Worm (Caenorhabditis elegans) whole organism, L3 larva: ENCODE data around the gene T07C4.3.

ENCODE experiments used
- ZK546.5 ChIP-seq: sonication (generic microtip); optimal IDR thresholded peaks from 2 replicates; lab custom pipeline; 2017; ENCODE audit warnings: missing biosample characterization, missing genetic modification characterization
- aly-2 ChIP-seq: fragments of 150-350 bp; optimal IDR thresholded peaks from 2 replicates; lab custom pipeline; 2014; ENCODE audit warnings: missing biosample characterization, missing genetic modification characterization
- ama-1 ChIP-seq: fragments of 150-350 bp; optimal IDR thresholded peaks from 2 replicates; lab custom pipeline; 2018
- ceh-16 ChIP-seq: sonication (generic microtip); optimal IDR thresholded peaks from 2 replicates; lab custom pipeline; 2017; ENCODE audit warnings: missing biosample characterization, missing genetic modification characterization
- ceh-82 ChIP-seq: fragments of 150-350 bp; optimal IDR thresholded peaks from 2 replicates; lab custom pipeline; 2014; ENCODE audit warnings: missing biosample characterization, missing genetic modification characterization
- daf-12 ChIP-seq: fragments of 150-350 bp; optimal IDR thresholded peaks from 2 replicates; lab custom pipeline; 2014; ENCODE audit warnings: missing biosample characterization, missing genetic modification reagents, missing genetic modification characterization
- egl-27 ChIP-seq: sonication (generic microtip); optimal IDR thresholded peaks from 4 replicates; lab custom pipeline; 2017; ENCODE audit warnings: missing biosample characterization, missing genetic modification reagents, missing genetic modification characterization
- egl-5 ChIP-seq: fragments of 150-350 bp; optimal IDR thresholded peaks from 2 replicates; lab custom pipeline; 2017; ENCODE audit warnings: missing biosample characterization, missing genetic modification reagents, missing genetic modification characterization, inconsistent platforms
- elt-2 ChIP-seq: sonication (generic microtip); optimal IDR thresholded peaks from 2 replicates; lab custom pipeline; 2016; ENCODE audit warnings: missing genetic modification reagents, mild to moderate bottlenecking, missing genetic modification characterization, missing compliant biosample characterization
- elt-3 ChIP-seq, 3 experiments: fragments of 150-350 bp in 1 of 3; sonication (generic microtip) in 2 of 3; optimal IDR thresholded peaks; 2 replicates in 2 of 3; 4 replicates in 1 of 3; lab custom pipeline; 2014 to 2017; ENCODE audit warnings: missing biosample characterization in 3 of 3, missing genetic modification characterization in 3 of 3
- eor-1 ChIP-seq, 2 experiments: fragments of 150-350 bp; optimal IDR thresholded peaks; 2 replicates each; lab custom pipeline; 2014 to 2018; ENCODE audit warnings: missing biosample characterization in 2 of 2, missing genetic modification characterization in 2 of 2
- fkh-10 ChIP-seq: sonication (generic microtip); optimal IDR thresholded peaks from 2 replicates; lab custom pipeline; 2017; ENCODE audit warnings: missing biosample characterization, missing genetic modification reagents, missing genetic modification characterization
- fkh-2 ChIP-seq: fragments of 150-350 bp; optimal IDR thresholded peaks from 2 replicates; lab custom pipeline; 2014; ENCODE audit warnings: missing biosample characterization, missing genetic modification reagents, missing genetic modification characterization
- hmg-11 ChIP-seq: sonication (generic microtip); optimal IDR thresholded peaks from 2 replicates; lab custom pipeline; 2016; ENCODE audit warnings: missing genetic modification characterization, missing compliant biosample characterization
- jun-1 ChIP-seq: fragments of 150-350 bp; optimal IDR thresholded peaks from 2 replicates; lab custom pipeline; 2014; ENCODE audit warnings: missing biosample characterization, missing genetic modification reagents, missing genetic modification characterization
- lin-15B ChIP-seq: fragments of 150-350 bp; optimal IDR thresholded peaks from 2 replicates; lab custom pipeline; 2014; ENCODE audit warnings: missing biosample characterization, missing genetic modification characterization
- lin-39 ChIP-seq: fragments of 150-350 bp; optimal IDR thresholded peaks from 2 replicates; lab custom pipeline; 2018; ENCODE audit warnings: missing biosample characterization, missing genetic modification reagents, missing genetic modification characterization
- lsy-12 ChIP-seq: sonication (generic microtip); optimal IDR thresholded peaks from 2 replicates; lab custom pipeline; 2016; ENCODE audit warnings: mild to moderate bottlenecking, missing genetic modification characterization, missing compliant biosample characterization
- nfya-1 ChIP-seq: sonication (generic microtip); optimal IDR thresholded peaks from 2 replicates; lab custom pipeline; 2017; ENCODE audit warnings: missing genetic modification characterization, mild to moderate bottlenecking, missing compliant biosample characterization, antibody characterized with exemption, moderate library complexity; ENCODE audit not compliant: insufficient read depth
- nhr-11 ChIP-seq: fragments of 150-350 bp; optimal IDR thresholded peaks from 2 replicates; lab custom pipeline; 2014; ENCODE audit warnings: missing biosample characterization, missing genetic modification characterization
- nhr-237 ChIP-seq: fragments of 150-350 bp; optimal IDR thresholded peaks from 2 replicates; lab custom pipeline; 2014; ENCODE audit warnings: missing biosample characterization, missing genetic modification characterization
- nhr-25 ChIP-seq: sonication (generic microtip); optimal IDR thresholded peaks from 2 replicates; lab custom pipeline; 2017; ENCODE audit warnings: missing biosample characterization, missing genetic modification characterization
- nhr-67 ChIP-seq: fragments of 150-350 bp; optimal IDR thresholded peaks from 2 replicates; lab custom pipeline; 2014; ENCODE audit warnings: missing biosample characterization, missing genetic modification characterization
- nhr-76 ChIP-seq: fragments of 150-350 bp; sonication (generic microtip); optimal IDR thresholded peaks from 5 replicates; lab custom pipeline; 2014; ENCODE audit warnings: missing biosample characterization, missing genetic modification characterization
- nhr-77 ChIP-seq: fragments of 150-350 bp; optimal IDR thresholded peaks from 2 replicates; lab custom pipeline; 2014; ENCODE audit warnings: missing biosample characterization, missing genetic modification characterization
- pha-4 ChIP-seq: fragments of 150-350 bp; optimal IDR thresholded peaks from 2 replicates; lab custom pipeline; 2014; ENCODE audit warnings: missing biosample characterization, missing genetic modification reagents, missing genetic modification characterization
- pqm-1 ChIP-seq: fragments of 150-350 bp; optimal IDR thresholded peaks from 2 replicates; lab custom pipeline; 2017; ENCODE audit warnings: missing biosample characterization, missing genetic modification characterization, inconsistent platforms
- skn-1 ChIP-seq: fragments of 150-350 bp; optimal IDR thresholded peaks from 2 replicates; lab custom pipeline; 2014; ENCODE audit warnings: missing biosample characterization, missing genetic modification characterization
- unc-39 ChIP-seq: sonication (generic microtip); optimal IDR thresholded peaks from 4 replicates; lab custom pipeline; 2017; ENCODE audit warnings: missing biosample characterization, missing genetic modification characterization
- unc-62 ChIP-seq: fragments of 150-350 bp; sonication (generic microtip); optimal IDR thresholded peaks from 4 replicates; lab custom pipeline; 2014; ENCODE audit warnings: missing biosample characterization, missing genetic modification reagents, missing genetic modification characterization
- zag-1 ChIP-seq: fragments of 150-350 bp; optimal IDR thresholded peaks from 2 replicates; lab custom pipeline; 2014; ENCODE audit warnings: missing biosample characterization, missing genetic modification characterization

The T07C4.3 gene

ce11 chrIII:10358751-10359150 is 6.8 kb downstream of the T07C4.3 start:
- TF ChIP-seq nfya-1 (peak; percentile 28), fkh-10 (GFP tag; lab: Kevin White, UChicago) (peak; percentile 36), aly-2 (no peak), nhr-237 (tag; lab: Kevin White, UChicago) (no peak), elt-3 (tag; optimal IDR thresholded peaks at IDR 0.05; lab: Kevin White, UChicago) (no peak)

- TF ChIP-seq nhr-11 (tag; lab: Kevin White, UChicago): no peak
- no peak for TF ChIP-seq elt-3 (tag; optimal IDR thresholded peaks at IDR 0.05; lab: Kevin White, UChicago)
- TF ChIP-seq fkh-10 (GFP tag; lab: Kevin White, UChicago): peak; percentile 12
These were observed 8.0 kb downstream of the T07C4.3 start for ce11 chrIII:10359916-10360315.

- TF ChIP-seq nhr-76 (tag; lab: Kevin White, UChicago) (no peak), ceh-16 (no peak), fkh-10 (GFP tag; lab: Kevin White, UChicago) (no peak), nhr-77 (no peak), egl-27 (tag; lab: Kevin White, UChicago) (no peak), unc-62 (GFP tag; lab: Kevin White, UChicago) (no peak), elt-2 (no peak), lin-39 (tag; lab: Kevin White, UChicago) (no peak), aly-2 (no peak), ZK546.5 (no peak), lsy-12 (no peak), ama-1 (lab: Kevin White, UChicago) (no peak), egl-5 (tag; lab: Kevin White, UChicago) (no peak), nhr-25 (tag; lab: Kevin White, UChicago) (no peak), ceh-82 (tag; lab: Kevin White, UChicago) (no peak), lin-15B (no peak), nhr-67 (tag; lab: Kevin White, UChicago) (no peak), skn-1 (tag; lab: Kevin White, UChicago) (no peak), nhr-237 (tag; lab: Kevin White, UChicago) (no peak), pqm-1 (tag; lab: Kevin White, UChicago) (no peak)
These were observed 9.5 kb downstream of the T07C4.3 start for ce11 chrIII:10361456-10361855.

- TF ChIP-seq zag-1: no peak
These were observed 11.0 kb downstream of the T07C4.3 start for ce11 chrIII:10362920-10363319.

- TF ChIP-seq ceh-82 (tag; lab: Kevin White, UChicago): no peak
- TF ChIP-seq ceh-16: no peak
- no peak for TF ChIP-seq hmg-11 (tag; lab: Kevin White, UChicago)
- no peak for TF ChIP-seq daf-12 (tag; lab: Kevin White, UChicago)
- TF ChIP-seq nhr-77: no peak
- TF ChIP-seq fkh-2 (tag; lab: Kevin White, UChicago): no peak
These were observed 12.7 kb downstream of the T07C4.3 start, which contains the start of gene tbc-8 for ce11 chrIII:10364656-10365055. tbc-8 (plus strand) TSS chrIII:10364956.

- no peak for TF ChIP-seq eor-1 (tag; optimal IDR thresholded peaks at IDR 0.05; lab: Kevin White, UChicago)
- TF ChIP-seq nfya-1: peak; percentile 31
- peak; percentile 8 for TF ChIP-seq hmg-11 (tag; lab: Kevin White, UChicago)
- TF ChIP-seq pha-4 (tag; lab: Kevin White, UChicago): no peak
- no peak for TF ChIP-seq unc-39 (tag; lab: Kevin White, UChicago)
- no peak for TF ChIP-seq jun-1
- TF ChIP-seq nhr-11 (tag; lab: Kevin White, UChicago): no peak
- no peak for TF ChIP-seq lin-39 (tag; lab: Kevin White, UChicago)
- no peak for TF ChIP-seq lsy-12
- TF ChIP-seq nhr-76 (tag; lab: Kevin White, UChicago): no peak
- no peak for TF ChIP-seq nhr-25 (tag; lab: Kevin White, UChicago)
- TF ChIP-seq aly-2: no peak
- no peak for TF ChIP-seq zag-1
- TF ChIP-seq, all 47 proteins: peak for 2
These were observed 15.5 kb downstream of the T07C4.3 start for ce11 chrIII:10367355-10367909.
